Worm (Caenorhabditis elegans) whole organism, early embryonic: ENCODE results near the gene dct-19.

ENCODE experiments used
- B0310.2 ChIP-seq: sonication (generic microtip); optimal IDR thresholded peaks from 2 replicates; lab custom pipeline; 2016; ENCODE audit warnings: mild to moderate bottlenecking, missing genetic modification characterization, missing compliant biosample characterization
- F13C5.2 ChIP-seq: sonication (generic microtip); optimal IDR thresholded peaks from 2 replicates; lab custom pipeline; 2017; ENCODE audit warnings: mild to moderate bottlenecking, missing genetic modification characterization, inconsistent platforms, missing compliant biosample characterization
- aly-1 ChIP-seq: sonication (generic microtip); optimal IDR thresholded peaks from 2 replicates; lab custom pipeline; 2016; ENCODE audit warnings: missing genetic modification characterization, missing compliant biosample characterization
- ama-1 ChIP-seq: fragments of 150-350 bp; optimal IDR thresholded peaks from 2 replicates; lab custom pipeline; 2014
- ceh-13 ChIP-seq: fragments of 200-800 bp; sonication (Bioruptor generic); optimal IDR thresholded peaks from 2 replicates; lab custom pipeline; 2018; ENCODE audit warnings: mild to moderate bottlenecking, missing genetic modification characterization, missing compliant biosample characterization
- ceh-36 ChIP-seq: sonication (generic microtip); optimal IDR thresholded peaks from 2 replicates; lab custom pipeline; 2016; ENCODE audit warnings: missing genetic modification characterization, inconsistent platforms, missing compliant biosample characterization
- ets-7 ChIP-seq: sonication (generic microtip); optimal IDR thresholded peaks from 2 replicates; lab custom pipeline; 2016; ENCODE audit warnings: missing genotype, missing genetic modification characterization, missing compliant biosample characterization
- flt-1 ChIP-seq: fragments of 200-800 bp; sonication (Bioruptor generic); IDR thresholded peaks from 2 replicates; pipeline ENCODE4 v1.3.6; 2022; ENCODE audit warnings: missing genetic modification characterization, missing compliant biosample characterization
- hmbx-1 ChIP-seq: sonication (generic microtip); optimal IDR thresholded peaks from 2 replicates; lab custom pipeline; 2016; ENCODE audit warnings: mild to moderate bottlenecking, missing genetic modification characterization, missing compliant biosample characterization
- hmg-4 ChIP-seq: fragments of 200-800 bp; sonication (Bioruptor generic); optimal IDR thresholded peaks from 2 replicates; lab custom pipeline; 2018; ENCODE audit warnings: mild to moderate bottlenecking, missing genetic modification characterization, missing compliant biosample characterization
- hnd-1 ChIP-seq: sonication (generic microtip); optimal IDR thresholded peaks from 2 replicates; lab custom pipeline; 2016; ENCODE audit warnings: missing genetic modification characterization, missing compliant biosample characterization
- pes-1 ChIP-seq: fragments of 200-800 bp; sonication (Bioruptor generic); IDR thresholded peaks from 2 replicates; pipeline ENCODE4 v1.3.6; 2022; ENCODE audit warnings: missing genetic modification reagents, missing genetic modification characterization, missing compliant biosample characterization
- scrt-1 ChIP-seq: fragments of 200-800 bp; sonication (Bioruptor generic); IDR thresholded peaks from 2 replicates; pipeline ENCODE4 v1.3.6; 2022; ENCODE audit warnings: missing genetic modification characterization, missing compliant biosample characterization
- sea-1 ChIP-seq: fragments of 200-800 bp; sonication (Bioruptor generic); conservative IDR thresholded peaks from 2 replicates; pipeline ENCODE4 v1.3.6; 2022; ENCODE audit warnings: missing genetic modification characterization, missing compliant biosample characterization
- tbx-11 ChIP-seq: fragments of 200-800 bp; sonication (Bioruptor generic); IDR thresholded peaks from 2 replicates; pipeline ENCODE4 v1.3.6; 2022; ENCODE audit warnings: missing genetic modification characterization, missing compliant biosample characterization
- tbx-37 ChIP-seq: fragments of 200-800 bp; sonication (Bioruptor generic); conservative IDR thresholded peaks from 2 replicates; pipeline ENCODE4 v1.3.6; 2022; ENCODE audit warnings: missing genetic modification reagents, missing genetic modification characterization, missing compliant biosample characterization
- tra-4 ChIP-seq: sonication (generic microtip); optimal IDR thresholded peaks from 2 replicates; lab custom pipeline; 2017; ENCODE audit warnings: missing genetic modification characterization, missing compliant biosample characterization

Gene dct-19

ce11 chrIV:12964648-12965047 is 21.9 kb downstream of the dct-19 start:
- no peak for TF ChIP-seq hmg-4

- TF ChIP-seq ceh-13 (GFP tag; lab: Kevin White, UChicago) = no peak
- no peak for TF ChIP-seq hnd-1 (tag; lab: Kevin White, UChicago)
- TF ChIP-seq hmg-4 = no peak
- no peak for TF ChIP-seq ama-1
- TF ChIP-seq aly-1 = no peak
- TF ChIP-seq flt-1 = no peak
- TF ChIP-seq pes-1 (GFP tag; lab: Robert Waterston, UW) = no peak
- TF ChIP-seq F13C5.2 (tag; lab: Kevin White, UChicago) = no peak
- no peak for TF ChIP-seq tbx-37 (GFP tag; lab: Robert Waterston, UW)
- TF ChIP-seq tbx-11 (GFP tag; lab: Robert Waterston, UW) = no peak
- TF ChIP-seq sea-1 (GFP tag; lab: Robert Waterston, UW) = no peak
These were observed 22.3 kb downstream of the dct-19 start, which contains the start of gene dod-22 for ce11 chrIV:12965074-12965473. TSS of gene dod-22 (plus strand) at chrIV:12965374.

- TF ChIP-seq F13C5.2 (tag; lab: Kevin White, UChicago) = no peak
- no peak for TF ChIP-seq ceh-36 (tag; lab: Kevin White, UChicago)
- no peak for TF ChIP-seq hmbx-1 (tag; lab: Kevin White, UChicago)
- TF ChIP-seq tbx-37 (GFP tag; lab: Robert Waterston, UW) = no peak
- no peak for TF ChIP-seq ets-7
- TF ChIP-seq ama-1 = no peak
- TF ChIP-seq flt-1 = no peak
- no peak for TF ChIP-seq hnd-1 (tag; lab: Kevin White, UChicago)
- no peak for TF ChIP-seq B0310.2 (tag; lab: Kevin White, UChicago)
These were observed 24.6 kb downstream of the dct-19 start for ce11 chrIV:12967303-12967702.

ce11 chrIV:12969141-12969540 is 26.4 kb downstream of the dct-19 start, which contains the start of gene F55G11.2:
TSS of gene F55G11.2 (minus strand) at chrIV:12969289.
- TF ChIP-seq scrt-1 (GFP tag; lab: Robert Waterston, UW) (no peak), hnd-1 (tag; lab: Kevin White, UChicago) (no peak), flt-1 (no peak), tbx-11 (GFP tag; lab: Robert Waterston, UW) (no peak), ets-7 (no peak), ceh-36 (tag; lab: Kevin White, UChicago) (no peak), hmg-4 (no peak), B0310.2 (tag; lab: Kevin White, UChicago) (no peak), ama-1 (no peak), pes-1 (GFP tag; lab: Robert Waterston, UW) (no peak), F13C5.2 (tag; lab: Kevin White, UChicago) (no peak), ceh-13 (GFP tag; lab: Kevin White, UChicago) (no peak), tbx-37 (GFP tag; lab: Robert Waterston, UW) (no peak), hmbx-1 (tag; lab: Kevin White, UChicago) (no peak), sea-1 (GFP tag; lab: Robert Waterston, UW) (no peak)

- TF ChIP-seq aly-1 (no peak), tbx-37 (GFP tag; lab: Robert Waterston, UW) (no peak), hmbx-1 (tag; lab: Kevin White, UChicago) (no peak), hnd-1 (tag; lab: Kevin White, UChicago) (no peak), ceh-13 (GFP tag; lab: Kevin White, UChicago) (no peak), sea-1 (GFP tag; lab: Robert Waterston, UW) (no peak), B0310.2 (tag; lab: Kevin White, UChicago) (no peak), flt-1 (no peak), scrt-1 (GFP tag; lab: Robert Waterston, UW) (no peak), pes-1 (GFP tag; lab: Robert Waterston, UW) (no peak), tra-4 (no peak), F13C5.2 (tag; lab: Kevin White, UChicago) (no peak), ama-1 (no peak), hmg-4 (no peak)
These were observed 29.3 kb downstream of the dct-19 start for ce11 chrIV:12971994-12972520.

- TF ChIP-seq hmbx-1 (tag; lab: Kevin White, UChicago) (no peak), ama-1 (no peak), tbx-11 (GFP tag; lab: Robert Waterston, UW) (no peak), F13C5.2 (tag; lab: Kevin White, UChicago) (no peak), ceh-36 (tag; lab: Kevin White, UChicago) (no peak), tra-4 (no peak), tbx-37 (GFP tag; lab: Robert Waterston, UW) (no peak), hmg-4 (no peak), aly-1 (no peak), ceh-13 (GFP tag; lab: Kevin White, UChicago) (no peak), sea-1 (GFP tag; lab: Robert Waterston, UW) (no peak), flt-1 (no peak)
These were observed 30.0 kb downstream of the dct-19 start for ce11 chrIV:12972780-12973179.

ce11 chrIV:12973336-12973735 is 30.6 kb downstream of the dct-19 start, which contains the start of gene F55G11.4:
TSS of gene F55G11.4 (plus strand) at chrIV:12973624.
- TF ChIP-seq hmbx-1 (tag; lab: Kevin White, UChicago) = no peak

- TF ChIP-seq hmg-4 (no peak), aly-1 (no peak), hmbx-1 (tag; lab: Kevin White, UChicago) (no peak), flt-1 (no peak), F13C5.2 (tag; lab: Kevin White, UChicago) (no peak), ceh-13 (GFP tag; lab: Kevin White, UChicago) (no peak), pes-1 (GFP tag; lab: Robert Waterston, UW) (no peak), scrt-1 (GFP tag; lab: Robert Waterston, UW) (no peak), B0310.2 (tag; lab: Kevin White, UChicago) (no peak), ama-1 (no peak), tbx-11 (GFP tag; lab: Robert Waterston, UW) (no peak), ets-7 (no peak), tra-4 (no peak), sea-1 (GFP tag; lab: Robert Waterston, UW) (no peak), hnd-1 (tag; lab: Kevin White, UChicago) (no peak), tbx-37 (GFP tag; lab: Robert Waterston, UW) (no peak), ceh-36 (tag; lab: Kevin White, UChicago) (no peak)
These were observed 33.2 kb downstream of the dct-19 start, which contains the start of gene dod-17 for ce11 chrIV:12975981-12976380. TSS of gene dod-17 (plus strand) at chrIV:12976303.
